Worm (Caenorhabditis elegans) whole organism, L2 larva: Measurements from ENCODE around the gene wapl-1.

Experiments
- C34F6.9 ChIP-seq: fragments of 150-350 bp; optimal IDR thresholded peaks from 2 replicates; lab custom pipeline; 2014; ENCODE audit warnings: missing biosample characterization, missing genetic modification characterization
- F13H6.1 ChIP-seq: sonication (generic microtip); optimal IDR thresholded peaks from 2 replicates; lab custom pipeline; 2016; ENCODE audit warnings: missing genetic modification characterization, missing compliant biosample characterization
- R02D3.7 ChIP-seq: fragments of 150-350 bp; optimal IDR thresholded peaks from 2 replicates; lab custom pipeline; 2014; ENCODE audit warnings: missing biosample characterization, missing genetic modification characterization
- Y55F3AM.14 ChIP-seq: fragments of 200-800 bp; sonication (Bioruptor generic); optimal IDR thresholded peaks from 2 replicates; lab custom pipeline; 2018; ENCODE audit warnings: mild to moderate bottlenecking, missing genetic modification characterization, missing compliant biosample characterization
- ZK546.5 ChIP-seq: sonication (generic microtip); optimal IDR thresholded peaks from 2 replicates; lab custom pipeline; 2017; ENCODE audit warnings: missing biosample characterization, missing genetic modification characterization
- alr-1 ChIP-seq: fragments of 150-350 bp; optimal IDR thresholded peaks from 2 replicates; lab custom pipeline; 2014; ENCODE audit warnings: missing biosample characterization, missing genetic modification characterization
- aly-2 ChIP-seq: fragments of 150-350 bp; optimal IDR thresholded peaks from 2 replicates; lab custom pipeline; 2014; ENCODE audit warnings: missing biosample characterization, missing genetic modification characterization
- blmp-1 ChIP-seq: sonication (generic microtip); optimal IDR thresholded peaks from 2 replicates; lab custom pipeline; 2017; ENCODE audit warnings: missing genetic modification characterization, mild to moderate bottlenecking, missing compliant biosample characterization, antibody characterized with exemption, moderate library complexity; ENCODE audit not compliant: insufficient read depth
- ceh-16 ChIP-seq: fragments of 150-350 bp; optimal IDR thresholded peaks from 2 replicates; lab custom pipeline; 2014; ENCODE audit warnings: missing biosample characterization, missing genetic modification characterization
- ceh-82 ChIP-seq: fragments of 150-350 bp; optimal IDR thresholded peaks from 2 replicates; lab custom pipeline; 2014; ENCODE audit warnings: missing biosample characterization, missing genetic modification characterization
- crh-2 ChIP-seq: sonication (generic microtip); optimal IDR thresholded peaks from 2 replicates; lab custom pipeline; 2017; ENCODE audit warnings: missing biosample characterization, missing genetic modification characterization
- dmd-4 ChIP-seq: sonication (generic microtip); optimal IDR thresholded peaks from 2 replicates; lab custom pipeline; 2017; ENCODE audit warnings: missing biosample characterization, missing genetic modification characterization
- egl-27 ChIP-seq: sonication (generic microtip); optimal IDR thresholded peaks from 3 replicates; lab custom pipeline; 2017; ENCODE audit warnings: missing biosample characterization, missing genetic modification reagents, missing genetic modification characterization
- elt-3 ChIP-seq: sonication (generic microtip); optimal IDR thresholded peaks from 2 replicates; lab custom pipeline; 2017; ENCODE audit warnings: missing biosample characterization, missing genetic modification characterization
- fos-1 ChIP-seq: fragments of 150-350 bp; optimal IDR thresholded peaks from 2 replicates; lab custom pipeline; 2014; ENCODE audit warnings: missing biosample characterization, missing genetic modification characterization
- gmeb-1 ChIP-seq: fragments of 150-350 bp; optimal IDR thresholded peaks from 2 replicates; lab custom pipeline; 2014; ENCODE audit warnings: missing biosample characterization, missing genetic modification characterization
- lin-13 ChIP-seq: fragments of 150-350 bp; optimal IDR thresholded peaks from 2 replicates; lab custom pipeline; 2014; ENCODE audit warnings: missing biosample characterization, missing genetic modification reagents, missing genetic modification characterization
- lin-39 ChIP-seq: fragments of 150-350 bp; optimal IDR thresholded peaks from 2 replicates; lab custom pipeline; 2014; ENCODE audit warnings: missing biosample characterization, missing genetic modification reagents, missing genetic modification characterization
- lsy-2 ChIP-seq, 2 experiments: fragments of 150-350 bp in 1 of 2; sonication (generic microtip) in 1 of 2; optimal IDR thresholded peaks; 2 replicates each; lab custom pipeline; 2014 to 2017; ENCODE audit warnings: missing biosample characterization in 2 of 2, missing genetic modification characterization in 2 of 2
- mab-5 ChIP-seq: fragments of 150-350 bp; optimal IDR thresholded peaks from 2 replicates; lab custom pipeline; 2014; ENCODE audit warnings: missing biosample characterization, missing genetic modification characterization
- mbf-1 ChIP-seq: sonication (generic microtip); optimal IDR thresholded peaks from 2 replicates; lab custom pipeline; 2017; ENCODE audit warnings: missing biosample characterization, missing genetic modification characterization
- mdl-1 ChIP-seq, 2 experiments: fragments of 150-350 bp in 1 of 2; sonication (generic microtip) in 1 of 2; optimal IDR thresholded peaks; 2 replicates each; lab custom pipeline; 2017; ENCODE audit warnings: missing biosample characterization in 2 of 2, missing genetic modification characterization in 2 of 2
- nhr-129 ChIP-seq: fragments of 150-350 bp; optimal IDR thresholded peaks from 2 replicates; lab custom pipeline; 2014; ENCODE audit warnings: missing biosample characterization, missing genetic modification characterization
- nhr-23 ChIP-seq: fragments of 150-350 bp; optimal IDR thresholded peaks from 2 replicates; lab custom pipeline; 2014; ENCODE audit warnings: missing biosample characterization, missing genetic modification reagents, missing genetic modification characterization
- nhr-25 ChIP-seq: fragments of 150-350 bp; sonication (generic microtip); optimal IDR thresholded peaks from 3 replicates; lab custom pipeline; 2014; ENCODE audit warnings: missing biosample characterization, missing genetic modification characterization
- nhr-6 ChIP-seq: fragments of 150-350 bp; optimal IDR thresholded peaks from 2 replicates; lab custom pipeline; 2014; ENCODE audit warnings: missing biosample characterization, missing genetic modification characterization
- peb-1 ChIP-seq: fragments of 150-350 bp; optimal IDR thresholded peaks from 2 replicates; lab custom pipeline; 2014; ENCODE audit warnings: missing biosample characterization, missing genetic modification characterization
- skn-1 ChIP-seq: sonication (generic microtip); optimal IDR thresholded peaks from 2 replicates; lab custom pipeline; 2017; ENCODE audit warnings: missing biosample characterization, missing genetic modification characterization
- sma-3 ChIP-seq: sonication (generic microtip); optimal IDR thresholded peaks from 2 replicates; lab custom pipeline; 2016; ENCODE audit warnings: missing genetic modification reagents, missing genetic modification characterization, missing compliant biosample characterization
- sma-9 ChIP-seq, 2 experiments: fragments of 150-350 bp in 1 of 2; sonication (generic microtip) in 1 of 2; optimal IDR thresholded peaks; 2 replicates each; lab custom pipeline; 2014 to 2016; ENCODE audit warnings: missing genetic modification characterization in 2 of 2, mild to moderate bottlenecking in 1 of 2, missing biosample characterization in 1 of 2, missing compliant biosample characterization in 1 of 2, missing genetic modification reagents in 1 of 2, moderate library complexity in 1 of 2
- snpc-4 ChIP-seq: fragments of 150-350 bp; optimal IDR thresholded peaks from 2 replicates; lab custom pipeline; 2014; ENCODE audit warnings: missing biosample characterization, missing genetic modification characterization
- unc-39 ChIP-seq: fragments of 150-350 bp; optimal IDR thresholded peaks from 2 replicates; lab custom pipeline; 2014; ENCODE audit warnings: missing biosample characterization, missing genetic modification characterization
- unc-55 ChIP-seq: fragments of 150-350 bp; sonication (generic microtip); optimal IDR thresholded peaks from 3 replicates; lab custom pipeline; 2014; ENCODE audit warnings: missing biosample characterization, missing genetic modification reagents, missing genetic modification characterization
- zag-1 ChIP-seq: fragments of 150-350 bp; optimal IDR thresholded peaks from 2 replicates; lab custom pipeline; 2014; ENCODE audit warnings: missing biosample characterization, missing genetic modification characterization
- ztf-4 ChIP-seq: fragments of 150-350 bp; optimal IDR thresholded peaks from 2 replicates; lab custom pipeline; 2014; ENCODE audit warnings: missing biosample characterization, missing genetic modification characterization

The wapl-1 gene

DNA sequence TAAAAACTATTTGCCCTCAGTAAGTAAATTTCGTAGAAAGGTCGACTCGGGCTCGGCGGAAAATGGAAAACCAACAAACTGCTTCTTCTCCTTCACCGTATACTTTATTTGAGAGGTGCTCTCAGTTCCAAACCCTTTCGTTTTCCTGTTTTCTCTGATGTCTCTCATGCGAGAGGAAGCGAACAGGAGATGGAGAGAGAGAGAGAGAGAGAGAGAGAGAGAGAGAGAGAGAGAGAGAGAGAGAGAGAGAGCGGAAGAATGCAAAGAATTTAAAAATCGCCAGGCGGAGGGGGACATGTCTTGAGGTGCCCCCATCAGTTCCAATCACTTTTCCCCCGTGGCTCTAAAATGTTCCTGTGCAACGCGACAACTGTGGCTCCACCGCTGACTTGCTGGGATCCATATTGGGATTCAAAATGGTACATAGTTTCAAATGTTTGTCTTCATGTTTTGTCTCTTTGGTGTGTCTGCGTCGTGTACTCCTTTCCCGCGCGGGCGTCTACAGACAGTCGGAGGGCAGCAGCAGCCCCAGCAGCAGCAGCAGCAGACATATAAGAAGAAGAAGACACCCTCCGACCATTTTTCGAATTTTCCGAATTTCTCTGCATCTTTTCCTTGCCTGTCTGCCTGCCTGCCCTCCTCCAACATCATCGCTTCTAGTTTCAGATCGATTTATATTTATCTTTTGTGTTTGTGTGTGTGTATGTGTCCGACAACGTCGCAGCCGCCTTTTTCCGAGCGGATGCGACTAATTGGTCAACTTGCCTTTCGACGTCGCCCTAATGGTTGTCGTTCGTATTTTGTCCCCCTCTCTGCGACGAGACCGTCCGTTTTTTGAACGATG lies 9.0 kb upstream of the wapl-1 start, which contains the start of gene R08C7.11:
Gene R08C7.11 (minus strand): TSS at position 608 of the 844 bp plus-strand sequence.
- TF ChIP-seq sma-3 (GFP tag; lab: Kevin White, UChicago) (peak; percentile 29), nhr-129 (tag; lab: Kevin White, UChicago) (peak; percentile 53), nhr-25 (tag; lab: Kevin White, UChicago) (peak; percentile 29), ceh-16 (tag; lab: Kevin White, UChicago) (peak; percentile 34), blmp-1 (peak; percentile 38), alr-1 (tag; lab: Kevin White, UChicago) (no peak), peb-1 (tag; lab: Kevin White, UChicago) (peak; percentile 29), lin-13 (GFP tag; lab: Kevin White, UChicago) (peak; percentile 15), aly-2 (tag; lab: Kevin White, UChicago) (no peak), F13H6.1 (tag; lab: Kevin White, UChicago) (peak; percentile 62), snpc-4 (no peak), gmeb-1 (tag; lab: Kevin White, UChicago) (no peak), lsy-2 (tag; optimal IDR thresholded peaks at IDR 0.05; lab: Kevin White, UChicago) (peak in 1 of 2 experiments; percentile 26), crh-2 (tag; lab: Kevin White, UChicago) (no peak), mdl-1 (tag; optimal IDR thresholded peaks at IDR 0.05; lab: Kevin White, UChicago) (no peak), elt-3 (no peak)

DNA sequence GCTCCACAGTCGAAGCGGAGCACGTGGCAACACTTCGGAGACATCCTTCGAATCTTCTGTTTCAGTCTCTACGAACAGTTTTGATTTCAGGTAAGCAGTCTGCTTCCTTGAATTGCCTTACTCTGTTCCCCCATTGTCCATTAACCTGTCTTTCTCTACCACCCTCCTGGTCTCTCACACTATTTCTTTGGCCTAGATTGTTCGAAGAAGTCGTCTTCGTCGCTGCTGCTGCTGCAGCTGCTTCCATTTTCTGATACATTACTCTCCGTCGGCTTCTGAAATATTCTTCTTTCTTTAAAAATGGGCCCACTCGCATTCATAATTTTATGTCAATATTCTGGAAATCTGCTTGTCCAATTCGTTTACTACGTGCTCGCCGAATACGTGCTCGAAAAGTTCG lies 6.0 kb upstream of the wapl-1 start, which contains the start of gene R08C7.1:
Gene R08C7.1 (plus strand): TSS at position 301 of the 400 bp plus-strand sequence.
- TF ChIP-seq nhr-6 (tag; lab: Kevin White, UChicago) (no peak), Y55F3AM.14 (GFP tag; lab: Kevin White, UChicago) (no peak), snpc-4 (no peak), mdl-1 (tag; optimal IDR thresholded peaks at IDR 0.05; lab: Kevin White, UChicago) (no peak), F13H6.1 (tag; lab: Kevin White, UChicago) (no peak), crh-2 (tag; lab: Kevin White, UChicago) (no peak), dmd-4 (no peak), mbf-1 (tag; lab: Kevin White, UChicago) (no peak), gmeb-1 (tag; lab: Kevin White, UChicago) (no peak), sma-3 (GFP tag; lab: Kevin White, UChicago) (no peak), aly-2 (tag; lab: Kevin White, UChicago) (no peak), blmp-1 (no peak), unc-55 (GFP tag; lab: Kevin White, UChicago) (no peak), ceh-82 (no peak)

DNA sequence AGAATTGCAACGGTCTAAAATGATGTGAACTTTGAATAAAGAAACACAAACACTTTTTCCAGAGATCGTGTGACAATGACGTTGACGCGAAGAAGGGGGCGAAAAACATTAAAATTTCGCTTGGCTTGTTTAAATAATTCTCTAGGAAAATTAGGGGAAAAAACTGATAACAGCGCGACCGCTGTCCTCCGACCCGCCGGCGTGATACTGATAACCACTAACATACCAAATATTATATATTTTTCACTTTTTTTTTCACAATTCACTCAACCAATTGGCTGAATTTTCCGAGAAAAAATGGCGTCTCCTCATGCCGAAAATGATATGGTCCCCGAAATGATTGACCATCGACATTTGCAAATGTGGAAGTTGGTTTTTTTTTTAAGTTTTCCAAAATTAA lies 4.3 kb upstream of the wapl-1 start:
- TF ChIP-seq lsy-2 (tag; optimal IDR thresholded peaks at IDR 0.05; lab: Kevin White, UChicago): no peak
- no peak for TF ChIP-seq egl-27 (tag; lab: Kevin White, UChicago)
- TF ChIP-seq ztf-4 (tag; lab: Kevin White, UChicago): no peak
- no peak for TF ChIP-seq ZK546.5 (tag; lab: Kevin White, UChicago)
- TF ChIP-seq elt-3: no peak
- peak; percentile 13 for TF ChIP-seq gmeb-1 (tag; lab: Kevin White, UChicago)
- TF ChIP-seq lin-39 (tag; lab: Kevin White, UChicago): no peak
- TF ChIP-seq R02D3.7: no peak
- no peak for TF ChIP-seq mbf-1 (tag; lab: Kevin White, UChicago)
- no peak for TF ChIP-seq nhr-6 (tag; lab: Kevin White, UChicago)
- TF ChIP-seq F13H6.1 (tag; lab: Kevin White, UChicago): peak; percentile 31
- TF ChIP-seq fos-1: peak; percentile 34
- no peak for TF ChIP-seq unc-39 (tag; lab: Kevin White, UChicago)
- no peak for TF ChIP-seq dmd-4
- TF ChIP-seq nhr-23 (tag; lab: Kevin White, UChicago): no peak
- no peak for TF ChIP-seq nhr-129 (tag; lab: Kevin White, UChicago)
- no peak for TF ChIP-seq alr-1 (tag; lab: Kevin White, UChicago)
- no peak for TF ChIP-seq ceh-82
- TF ChIP-seq crh-2 (tag; lab: Kevin White, UChicago): peak; percentile 31
- TF ChIP-seq Y55F3AM.14 (GFP tag; lab: Kevin White, UChicago): no peak
- TF ChIP-seq sma-9 (GFP tag; optimal IDR thresholded peaks at IDR 0.05; lab: Kevin White, UChicago): peak; percentile 62
- TF ChIP-seq sma-9 (tag; optimal IDR thresholded peaks at IDR 0.05; lab: Kevin White, UChicago): no peak
- no peak for TF ChIP-seq ceh-16 (tag; lab: Kevin White, UChicago)
- TF ChIP-seq C34F6.9: no peak
- no peak for TF ChIP-seq zag-1 (tag; lab: Kevin White, UChicago)
- TF ChIP-seq mab-5 (tag; lab: Kevin White, UChicago): no peak
- no peak for TF ChIP-seq nhr-25 (tag; lab: Kevin White, UChicago)
- TF ChIP-seq sma-3 (GFP tag; lab: Kevin White, UChicago): peak; percentile 60
- TF ChIP-seq skn-1 (tag; lab: Kevin White, UChicago): no peak
- no peak for TF ChIP-seq lin-13 (GFP tag; lab: Kevin White, UChicago)
- TF ChIP-seq, all 48 proteins: peak for 6
